Fruit fly (Drosophila melanogaster) whole organism, embryonic: ENCODE results near the gene CG12766.

Experiments
- BEAF-32 ChIP-seq: fragments of 200-800 bp; sonication (Bioruptor generic); optimal IDR thresholded peaks from 3 replicates; lab custom pipeline; 2017; ENCODE audit warnings: missing biosample characterization, missing genetic modification characterization, mild to moderate bottlenecking, moderate library complexity, missing genetic modification reagents
- BtbVII ChIP-seq: fragments of 200-800 bp; sonication (Bioruptor generic); optimal IDR thresholded peaks from 3 replicates; lab custom pipeline; 2017; ENCODE audit warnings: missing biosample characterization, mild to moderate bottlenecking, missing genetic modification characterization
- CG10321 ChIP-seq: fragments of 200-800 bp; sonication (Bioruptor generic); IDR thresholded peaks from 2 replicates; pipeline ENCODE4 v1.3.6; 2022; ENCODE audit warnings: missing biosample characterization, missing genetic modification characterization
- CG10366 ChIP-seq: fragments of 200-800 bp; sonication (Bioruptor generic); IDR thresholded peaks from 2 replicates; pipeline ENCODE4 v1.3.6; 2022; ENCODE audit warnings: missing biosample characterization, missing genetic modification characterization
- CG11085 ChIP-seq: fragments of 200-800 bp; sonication (Bioruptor generic); IDR thresholded peaks from 2 replicates; pipeline ENCODE4 v1.3.6; 2022; ENCODE audit warnings: missing biosample characterization, missing genetic modification characterization
- CG11093 ChIP-seq: fragments of 200-800 bp; sonication (Bioruptor generic); IDR thresholded peaks from 3 replicates; pipeline ENCODE4 v1.3.6; 2022; ENCODE audit warnings: missing biosample characterization, missing genetic modification characterization
- CG13287 ChIP-seq: fragments of 200-800 bp; sonication (Bioruptor generic); IDR thresholded peaks from 2 replicates; pipeline ENCODE4 v1.3.6; 2022; ENCODE audit warnings: missing biosample characterization, missing genetic modification characterization; ENCODE audit not compliant: partially characterized antibody
- CG13296 ChIP-seq: fragments of 200-800 bp; sonication (Bioruptor generic); optimal IDR thresholded peaks from 3 replicates; lab custom pipeline; 2018; ENCODE audit warnings: missing biosample characterization, mild to moderate bottlenecking, missing genetic modification characterization
- CG14441 ChIP-seq: fragments of 200-800 bp; sonication (Bioruptor generic); IDR thresholded peaks from 2 replicates; pipeline ENCODE4 v1.3.6; 2022; ENCODE audit warnings: missing biosample characterization, missing genetic modification characterization
- CG15479 ChIP-seq: fragments of 200-800 bp; sonication (Bioruptor generic); optimal IDR thresholded peaks from 3 replicates; lab custom pipeline; 2019; ENCODE audit warnings: missing biosample characterization, mild to moderate bottlenecking, missing genetic modification characterization, moderate library complexity
- CG17385 ChIP-seq: fragments of 200-800 bp; sonication (Bioruptor generic); optimal IDR thresholded peaks from 3 replicates; lab custom pipeline; 2018; ENCODE audit warnings: missing biosample characterization, mild to moderate bottlenecking, missing genetic modification characterization
- CG17912 ChIP-seq: fragments of 200-800 bp; sonication (Bioruptor generic); optimal IDR thresholded peaks from 2 replicates; lab custom pipeline; 2018; ENCODE audit warnings: missing biosample characterization, mild to moderate bottlenecking, missing genetic modification characterization
- CG2199 ChIP-seq: fragments of 200-800 bp; sonication (Bioruptor generic); IDR thresholded peaks from 3 replicates; pipeline ENCODE4 v1.3.6; 2022; ENCODE audit warnings: missing biosample characterization, missing genetic modification characterization
- CG7357 ChIP-seq: fragments of 200-800 bp; sonication (Bioruptor generic); IDR thresholded peaks from 3 replicates; pipeline ENCODE4 v1.3.6; 2022; ENCODE audit warnings: missing biosample characterization, missing genetic modification characterization
- CG7963 ChIP-seq: fragments of 200-800 bp; sonication (Bioruptor generic); IDR thresholded peaks from 3 replicates; pipeline ENCODE4 v1.3.6; 2022; ENCODE audit warnings: missing biosample characterization, missing genetic modification characterization; ENCODE audit not compliant: partially characterized antibody
- CG8478 ChIP-seq: fragments of >200 bp; optimal IDR thresholded peaks from 2 replicates; lab custom pipeline; 2018
- CG9437 ChIP-seq: fragments of 200-800 bp; sonication (Bioruptor generic); optimal IDR thresholded peaks from 2 replicates; lab custom pipeline; 2018; ENCODE audit warnings: missing biosample characterization, mild to moderate bottlenecking, missing genetic modification characterization
- CG9797 ChIP-seq: fragments of 200-800 bp; sonication (Bioruptor generic); optimal IDR thresholded peaks from 3 replicates; lab custom pipeline; 2018; ENCODE audit warnings: missing biosample characterization, mild to moderate bottlenecking, missing genetic modification characterization
- Chrac-16 ChIP-seq: fragments of 200-800 bp; sonication (Bioruptor generic); optimal IDR thresholded peaks from 3 replicates; lab custom pipeline; 2016; ENCODE audit warnings: missing biosample characterization, missing genetic modification characterization
- D19A ChIP-seq: fragments of 200-800 bp; optimal IDR thresholded peaks from 3 replicates; lab custom pipeline; 2019; ENCODE audit warnings: missing biosample characterization, mild to moderate bottlenecking, missing genetic modification characterization, moderate library complexity
- E2f1 ChIP-seq: fragments of 200-800 bp; sonication (Bioruptor generic); IDR thresholded peaks from 2 replicates; pipeline ENCODE4 v1.3.6; 2022; ENCODE audit warnings: missing biosample characterization, missing genetic modification characterization
- Gsc ChIP-seq: fragments of 200-800 bp; sonication (Bioruptor generic); IDR thresholded peaks from 2 replicates; pipeline ENCODE4 v1.3.6; 2022; ENCODE audit warnings: missing biosample characterization, missing genetic modification characterization
- H2.0 ChIP-seq: fragments of 200-800 bp; sonication (Bioruptor generic); IDR thresholded peaks from 2 replicates; pipeline ENCODE4 v1.3.6; 2022; ENCODE audit warnings: missing biosample characterization, missing genetic modification characterization
- Hr39 ChIP-seq: fragments of >200 bp; optimal IDR thresholded peaks from 2 replicates; lab custom pipeline; 2017
- Meics ChIP-seq: fragments of 200-800 bp; sonication (Bioruptor generic); optimal IDR thresholded peaks from 2 replicates; lab custom pipeline; 2017; ENCODE audit warnings: missing biosample characterization, mild to moderate bottlenecking, missing genetic modification characterization
- Pdp1 ChIP-seq, 2 experiments: fragments of 200-800 bp; sonication (Bioruptor generic); optimal IDR thresholded peaks; 3 replicates each; lab custom pipeline; 2016; ENCODE audit warnings: missing biosample characterization in 2 of 2, missing genetic modification characterization in 2 of 2, mild to moderate bottlenecking in 1 of 2, moderate library complexity in 1 of 2
- Poxn ChIP-seq: fragments of 200-800 bp; sonication (Bioruptor generic); IDR thresholded peaks from 2 replicates; pipeline ENCODE4 v1.3.6; 2022; ENCODE audit warnings: missing biosample characterization, missing genetic modification characterization
- Rx ChIP-seq: fragments of 200-800 bp; sonication (Bioruptor generic); IDR thresholded peaks from 2 replicates; pipeline ENCODE4 v1.3.6; 2022; ENCODE audit warnings: missing biosample characterization, missing genetic modification characterization
- Sry-δ ChIP-seq: fragments of 200-800 bp; sonication (Bioruptor generic); optimal IDR thresholded peaks from 2 replicates; lab custom pipeline; 2016; ENCODE audit warnings: missing biosample characterization, missing genetic modification characterization
- ab ChIP-seq: fragments of 200-800 bp; sonication (Bioruptor generic); optimal IDR thresholded peaks from 2 replicates; lab custom pipeline; 2016; ENCODE audit warnings: missing biosample characterization, missing genetic modification characterization
- dati ChIP-seq: fragments of 200-800 bp; sonication (Bioruptor generic); IDR thresholded peaks from 2 replicates; pipeline ENCODE4 v1.3.6; 2022; ENCODE audit warnings: missing biosample characterization, missing genetic modification characterization
- dysf ChIP-seq: fragments of 200-800 bp; sonication (Bioruptor generic); IDR thresholded peaks from 3 replicates; pipeline ENCODE4 v1.3.6; 2022; ENCODE audit warnings: missing biosample characterization, missing genetic modification characterization
- eve ChIP-seq, 2 experiments: fragments of >200 bp; optimal IDR thresholded peaks; 2 replicates each; lab custom pipeline; 2017; ENCODE audit warnings: missing biosample characterization in 2 of 2, missing genetic modification characterization in 2 of 2
- grau ChIP-seq: fragments of 200-800 bp; optimal IDR thresholded peaks from 3 replicates; lab custom pipeline; 2019; ENCODE audit warnings: missing biosample characterization, mild to moderate bottlenecking, missing genetic modification characterization, moderate library complexity
- h ChIP-seq: fragments of >200 bp; optimal IDR thresholded peaks from 2 replicates; lab custom pipeline; 2017
- hbn ChIP-seq: fragments of 200-800 bp; sonication (Bioruptor generic); IDR thresholded peaks from 2 replicates; pipeline ENCODE4 v1.3.6; 2022; ENCODE audit warnings: missing biosample characterization, missing genetic modification characterization; ENCODE audit not compliant: partially characterized antibody
- jumu ChIP-seq: fragments of 200-800 bp; sonication (Bioruptor generic); optimal IDR thresholded peaks from 3 replicates; lab custom pipeline; 2016; ENCODE audit warnings: missing biosample characterization, missing genetic modification characterization
- kah ChIP-seq: fragments of 200-800 bp; sonication (Bioruptor generic); optimal IDR thresholded peaks from 2 replicates; lab custom pipeline; 2018; ENCODE audit warnings: missing biosample characterization, mild to moderate bottlenecking, missing genetic modification characterization
- lbe ChIP-seq: fragments of 200-800 bp; sonication (Bioruptor generic); optimal IDR thresholded peaks from 2 replicates; lab custom pipeline; 2016; ENCODE audit warnings: missing biosample characterization, mild to moderate bottlenecking, missing genetic modification characterization
- maf-S ChIP-seq: fragments of 200-800 bp; sonication (Bioruptor generic); optimal IDR thresholded peaks from 2 replicates; lab custom pipeline; 2016; ENCODE audit warnings: missing biosample characterization, missing genetic modification characterization
- p53 ChIP-seq: fragments of 200-800 bp; sonication (Bioruptor generic); optimal IDR thresholded peaks from 2 replicates; lab custom pipeline; 2016; ENCODE audit warnings: missing biosample characterization, missing genetic modification characterization
- peb ChIP-seq: fragments of 200-800 bp; sonication (Bioruptor generic); IDR thresholded peaks from 2 replicates; pipeline ENCODE4 v1.3.6; 2022; ENCODE audit warnings: missing biosample characterization, missing genetic modification characterization
- pzg ChIP-seq: fragments of 200-800 bp; sonication (Bioruptor generic); optimal IDR thresholded peaks from 3 replicates; lab custom pipeline; 2018; ENCODE audit warnings: missing biosample characterization, mild to moderate bottlenecking, missing genetic modification characterization, moderate library complexity
- ranshi ChIP-seq: fragments of 200-800 bp; sonication (Bioruptor generic); IDR thresholded peaks from 2 replicates; pipeline ENCODE4 v1.3.6; 2022; ENCODE audit warnings: missing biosample characterization, missing genetic modification characterization
- slbo ChIP-seq: fragments of 200-800 bp; sonication (Bioruptor generic); IDR thresholded peaks from 2 replicates; pipeline ENCODE4 v1.3.6; 2022; ENCODE audit warnings: missing biosample characterization, missing genetic modification characterization
- sob ChIP-seq: fragments of 200-800 bp; sonication (Bioruptor generic); IDR thresholded peaks from 2 replicates; pipeline ENCODE4 v1.3.6; 2022; ENCODE audit warnings: missing biosample characterization, missing genetic modification characterization
- sr ChIP-seq: fragments of 200-800 bp; sonication (Bioruptor generic); IDR thresholded peaks from 3 replicates; pipeline ENCODE4 v1.3.6; 2022; ENCODE audit warnings: missing biosample characterization, missing genetic modification characterization
- trh ChIP-seq: fragments of 200-800 bp; sonication (Bioruptor generic); optimal IDR thresholded peaks from 2 replicates; lab custom pipeline; 2016; ENCODE audit warnings: missing biosample characterization, missing genetic modification characterization
- tup ChIP-seq: fragments of 200-800 bp; sonication (Bioruptor generic); optimal IDR thresholded peaks from 2 replicates; lab custom pipeline; 2016; ENCODE audit warnings: missing biosample characterization, mild to moderate bottlenecking, missing genetic modification characterization, moderate library complexity
- twi ChIP-seq: fragments of 200-800 bp; optimal IDR thresholded peaks from 2 replicates; lab custom pipeline; 2019; ENCODE audit warnings: missing biosample characterization, mild to moderate bottlenecking, missing genetic modification characterization, moderate library complexity
- unc-4 ChIP-seq: fragments of 200-800 bp; sonication (Bioruptor generic); IDR thresholded peaks from 2 replicates; pipeline ENCODE4 v1.3.6; 2022; ENCODE audit warnings: missing biosample characterization, missing genetic modification characterization; ENCODE audit not compliant: partially characterized antibody
- yki ChIP-seq: fragments of >200 bp; optimal IDR thresholded peaks from 3 replicates; lab custom pipeline; 2018
- zfh2 ChIP-seq: fragments of 200-800 bp; sonication (Bioruptor generic); optimal IDR thresholded peaks from 2 replicates; lab custom pipeline; 2016; ENCODE audit warnings: missing biosample characterization, missing genetic modification characterization

Gene CG12766

DNA sequence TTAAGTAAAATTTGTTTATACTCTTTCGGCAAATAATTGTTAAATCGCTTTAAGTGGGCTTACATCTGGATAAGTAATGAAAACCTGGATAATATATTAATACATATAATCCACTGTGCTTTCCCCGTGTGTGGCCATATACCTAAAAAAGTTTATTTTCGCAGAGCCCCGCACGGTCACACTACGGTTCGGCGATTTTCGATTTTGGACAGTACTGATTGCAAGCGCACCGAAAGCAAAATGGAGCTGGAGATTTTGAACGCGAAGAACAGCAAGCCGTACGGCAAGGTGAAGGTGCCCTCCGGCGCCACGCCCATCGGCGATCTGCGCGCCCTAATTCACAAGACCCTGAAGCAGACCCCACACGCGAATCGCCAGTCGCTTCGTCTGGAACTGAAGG, 36.6 kb downstream of the CG12766 start, which contains the start of gene Sc2 (continued):
- TF ChIP-seq Poxn (no peak), h (lab: Kevin White, UChicago) (no peak), CG2199 (GFP tag; lab: Robert Waterston, UW) (no peak), CG13296 (GFP tag; lab: Kevin White, UChicago) (no peak), CG8478 (lab: Kevin White, UChicago) (no peak), unc-4 (GFP tag; lab: Robert Waterston, UW) (no peak), Chrac-16 (no peak), Meics (no peak), CG10366 (GFP tag; lab: Robert Waterston, UW) (no peak), Rx (GFP tag; lab: Robert Waterston, UW) (0 out of 2 replicates have a peak, but pooled peaks have one; percentile 5), BEAF-32 (GFP tag; lab: Kevin White, UChicago) (peak; percentile 2), CG17385 (no peak), CG9797 (GFP tag; lab: Kevin White, UChicago) (peak; percentile 56), CG13287 (GFP tag; lab: Robert Waterston, UW) (no peak; the same call in 1 of the 2 replicates), jumu (no peak), dati (GFP tag; lab: Robert Waterston, UW) (no peak), p53 (GFP tag; lab: Kevin White, UChicago) (no peak), Pdp1 (GFP tag; optimal IDR thresholded peaks at IDR 0.05; lab: Kevin White, UChicago) (peak in 1 of 2 experiments; percentile 36), trh (GFP tag; lab: Kevin White, UChicago) (no peak), sr (GFP tag; lab: Robert Waterston, UW) (no peak), CG7963 (GFP tag; lab: Robert Waterston, UW) (0 out of 3 replicates have a peak, but pooled peaks have one; percentile 53), twi (tag; lab: Kevin White, UChicago) (no peak), lbe (GFP tag; lab: Kevin White, UChicago) (no peak), CG7357 (GFP tag; lab: Robert Waterston, UW) (0 out of 3 replicates have a peak, but pooled peaks have one; percentile 4), tup (GFP tag; lab: Kevin White, UChicago) (no peak), CG9437 (GFP tag; lab: Kevin White, UChicago) (no peak), eve (GFP tag; optimal IDR thresholded peaks at IDR 0.05; lab: Kevin White, UChicago) (no peak), zfh2 (no peak), CG15479 (no peak), ranshi (no peak; the same call in 1 of the 2 replicates), dysf (GFP tag; lab: Robert Waterston, UW) (no peak), CG11085 (GFP tag; lab: Robert Waterston, UW) (0 out of 2 replicates have a peak, but pooled peaks have one; percentile 18), slbo (GFP tag; lab: Robert Waterston, UW) (peak; percentile 53; the same call in 1 of the 2 replicates), hbn (GFP tag; lab: Robert Waterston, UW) (no peak), CG11093 (no peak), ab (GFP tag; lab: Kevin White, UChicago) (no peak), H2.0 (GFP tag; lab: Robert Waterston, UW) (0 out of 2 replicates have a peak, but pooled peaks have one; percentile 5), Hr39 (lab: Kevin White, UChicago) (no peak), BtbVII (GFP tag; lab: Kevin White, UChicago) (no peak), Gsc (GFP tag; lab: Robert Waterston, UW) (no peak), maf-S (GFP tag; lab: Kevin White, UChicago) (no peak), CG10321 (GFP tag; lab: Robert Waterston, UW) (no peak), sob (GFP tag; lab: Robert Waterston, UW) (no peak), Sry-δ (GFP tag; lab: Kevin White, UChicago) (no peak), kah (GFP tag; lab: Kevin White, UChicago) (no peak), yki (no peak), peb (GFP tag; lab: Robert Waterston, UW) (no peak), D19A (tag; lab: Kevin White, UChicago) (no peak), E2f1 (GFP tag; lab: Robert Waterston, UW) (no peak), grau (tag; lab: Kevin White, UChicago) (no peak), pzg (GFP tag; lab: Kevin White, UChicago) (peak; percentile 49), CG17912 (no peak), CG14441 (0 out of 2 replicates have a peak, but pooled peaks have one; percentile 9)
